Worm (Caenorhabditis elegans) whole organism, L1 larva: Measurements from ENCODE around the gene ZK896.4.

ENCODE experiments used
- ama-1 ChIP-seq: fragments of 150-350 bp; optimal IDR thresholded peaks from 2 replicates; lab custom pipeline; 2014
- blmp-1 ChIP-seq: fragments of 150-350 bp; optimal IDR thresholded peaks from 2 replicates; lab custom pipeline; 2014; ENCODE audit warnings: missing biosample characterization, missing genetic modification characterization
- efl-1 ChIP-seq, 4 experiments: fragments of 150-350 bp; optimal IDR thresholded peaks in 3 of 4; peaks in 1 of 4; 1 replicate in 1 of 4; 2 replicates in 3 of 4; lab custom pipeline; 2014; ENCODE audit warnings: missing biosample characterization in 2 of 4, missing genetic modification characterization in 2 of 4, missing genetic modification reagents in 2 of 4
- nhr-20 ChIP-seq: sonication (generic microtip); optimal IDR thresholded peaks from 2 replicates; lab custom pipeline; 2016; ENCODE audit warnings: mild to moderate bottlenecking, missing genetic modification characterization, missing compliant biosample characterization
- nhr-77 ChIP-seq: fragments of 150-350 bp; optimal IDR thresholded peaks from 2 replicates; lab custom pipeline; 2014; ENCODE audit warnings: missing biosample characterization, missing genetic modification characterization
- tbx-2 ChIP-seq: sonication (generic microtip); optimal IDR thresholded peaks from 2 replicates; lab custom pipeline; 2016; ENCODE audit warnings: missing genetic modification characterization, missing compliant biosample characterization
- unc-62 ChIP-seq: fragments of 150-350 bp; optimal IDR thresholded peaks from 2 replicates; lab custom pipeline; 2014; ENCODE audit warnings: missing biosample characterization, missing genetic modification reagents, missing genetic modification characterization
- zip-4 ChIP-seq: fragments of 200-800 bp; sonication (Bioruptor generic); optimal IDR thresholded peaks from 2 replicates; lab custom pipeline; 2018; ENCODE audit warnings: mild to moderate bottlenecking, missing genetic modification characterization, moderate library complexity, missing compliant biosample characterization

DNA sequence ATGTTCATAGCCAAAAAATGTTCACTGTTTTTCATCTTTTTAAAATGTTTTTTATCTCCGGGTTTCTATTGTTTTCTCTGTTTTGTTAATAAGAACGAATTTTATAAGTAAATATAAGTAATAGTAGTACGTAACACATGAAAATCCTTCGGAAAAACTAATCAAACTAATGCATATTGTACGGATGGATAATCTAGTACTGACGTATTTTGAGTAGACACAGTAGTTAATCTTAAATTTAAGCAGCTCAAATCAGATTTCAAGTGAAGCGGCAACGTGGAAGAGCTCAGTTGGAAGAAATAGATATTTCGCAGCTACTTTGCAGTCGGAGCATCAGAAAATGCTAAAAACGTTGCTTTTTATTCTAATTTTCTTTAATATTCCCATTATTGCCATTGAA lies 23.3 kb downstream of the ZK896.4 start, which contains the start of gene gcy-18:
- no peak for TF ChIP-seq nhr-77 (tag; lab: Kevin White, UChicago)
- TF ChIP-seq tbx-2 (tag; lab: Kevin White, UChicago), result no peak
- TF ChIP-seq efl-1 (optimal IDR thresholded peaks at IDR 0.05; lab: Kevin White, UChicago), result no peak
- TF ChIP-seq efl-1 (GFP tag; optimal IDR thresholded peaks at IDR 0.05 in 1 of 2; lab: Kevin White, UChicago), result no peak
- no peak for TF ChIP-seq blmp-1 (tag; lab: Kevin White, UChicago)
- TF ChIP-seq nhr-20 (tag; lab: Kevin White, UChicago), result no peak
- no peak for TF ChIP-seq zip-4
- no peak for TF ChIP-seq ama-1 (lab: Kevin White, UChicago)
- TF ChIP-seq unc-62, result no peak
